Worm (Caenorhabditis elegans) whole organism, young adult: ENCODE data around the gene F49C5.9.

Experiments used
- F22D6.2 ChIP-seq: sonication (generic microtip); optimal IDR thresholded peaks from 2 replicates; lab custom pipeline; 2016; ENCODE audit warnings: mild to moderate bottlenecking, missing genetic modification characterization, missing compliant biosample characterization
- let-526 ChIP-seq: fragments of 200-800 bp; sonication (Bioruptor generic); IDR thresholded peaks from 2 replicates; pipeline ENCODE4 v1.3.6; 2022; ENCODE audit warnings: missing genetic modification reagents, missing genetic modification characterization, missing compliant biosample characterization
- snpc-1.1 ChIP-seq: sonication (generic microtip); optimal IDR thresholded peaks from 2 replicates; lab custom pipeline; 2017; ENCODE audit warnings: missing genetic modification characterization, mild to moderate bottlenecking, missing compliant biosample characterization, antibody characterized with exemption, moderate library complexity, missing genotype, missing genetic modification reagents; ENCODE audit not compliant: insufficient read depth
- snpc-4 ChIP-seq, 5 experiments: fragments of 150-350 bp in 1 of 5; sonication (generic microtip) in 4 of 5; optimal IDR thresholded peaks; 2 replicates each; lab custom pipeline; 2014 to 2018; ENCODE audit warnings: missing genetic modification characterization in 5 of 5, missing biosample characterization in 3 of 5, antibody characterized with exemption in 2 of 5, mild to moderate bottlenecking in 2 of 5, missing compliant biosample characterization in 2 of 5, missing genotype in 2 of 5, moderate library complexity in 2 of 5, missing genetic modification reagents in 1 of 5
- ztf-22 ChIP-seq: fragments of 200-800 bp; sonication (Bioruptor generic); optimal IDR thresholded peaks from 2 replicates; lab custom pipeline; 2018; ENCODE audit warnings: mild to moderate bottlenecking, missing genetic modification characterization, moderate library complexity, missing compliant biosample characterization

- TF ChIP-seq F22D6.2 (tag; lab: Kevin White, UChicago) (no peak), snpc-4 (GFP tag; optimal IDR thresholded peaks at IDR 0.05; lab: Kevin White, UChicago) (no peak), snpc-4 (tag; optimal IDR thresholded peaks at IDR 0.05; lab: Kevin White, UChicago) (no peak), let-526 (no peak), ztf-22 (GFP tag; lab: Kevin White, UChicago) (no peak), snpc-1.1 (tag; lab: Kevin White, UChicago) (no peak)
Measured at ce11 chrII:12535297-12535803, 9.1 kb downstream of the F49C5.9 start, which contains the start of gene nimk-1.
